Fruit fly (Drosophila melanogaster) whole organism, pupa: ENCODE results near the gene CG12155.

Source experiments
- CG10348 ChIP-seq: fragments of 200-800 bp; sonication (Bioruptor generic); IDR thresholded peaks from 2 replicates; pipeline ENCODE4 v1.3.6; 2022; ENCODE audit warnings: missing biosample characterization, missing genetic modification characterization
- CG12605 ChIP-seq: fragments of 200-800 bp; sonication (Bioruptor generic); IDR thresholded peaks from 2 replicates; pipeline ENCODE4 v1.3.6; 2022; ENCODE audit warnings: missing biosample characterization, missing genetic modification characterization
- CG13204 ChIP-seq: fragments of 200-800 bp; sonication (Bioruptor generic); optimal IDR thresholded peaks from 2 replicates; lab custom pipeline; 2018; ENCODE audit warnings: missing biosample characterization, mild to moderate bottlenecking, missing genetic modification characterization, moderate library complexity
- CG14655 ChIP-seq: fragments of 200-800 bp; sonication (Bioruptor generic); optimal IDR thresholded peaks from 3 replicates; lab custom pipeline; 2017; ENCODE audit warnings: mild to moderate bottlenecking, missing biosample characterization, missing genetic modification reagents, missing genetic modification characterization
- CG15710 ChIP-seq: fragments of 200-800 bp; sonication (Bioruptor generic); optimal IDR thresholded peaks from 2 replicates; lab custom pipeline; 2018; ENCODE audit warnings: missing biosample characterization, mild to moderate bottlenecking, missing genetic modification characterization, moderate library complexity
- CG17806 ChIP-seq: fragments of 200-800 bp; sonication (Bioruptor generic); optimal IDR thresholded peaks from 2 replicates; lab custom pipeline; 2018; ENCODE audit warnings: missing biosample characterization, mild to moderate bottlenecking, missing genetic modification characterization, moderate library complexity
- CG32121 ChIP-seq: fragments of 200-800 bp; sonication (Bioruptor generic); IDR thresholded peaks from 2 replicates; pipeline ENCODE4 v1.3.6; 2022; ENCODE audit warnings: missing biosample characterization, missing genetic modification characterization
- CG34367 ChIP-seq: fragments of 200-800 bp; sonication (Bioruptor generic); optimal IDR thresholded peaks from 2 replicates; lab custom pipeline; 2018; ENCODE audit warnings: missing biosample characterization, mild to moderate bottlenecking, missing genetic modification characterization
- CG4496 ChIP-seq: fragments of 200-800 bp; sonication (Bioruptor generic); IDR thresholded peaks from 3 replicates; pipeline ENCODE4 v1.3.6; 2022; ENCODE audit warnings: missing biosample characterization, missing genetic modification characterization
- CG8159 ChIP-seq: fragments of 200-800 bp; sonication (Bioruptor generic); optimal IDR thresholded peaks from 3 replicates; lab custom pipeline; 2018; ENCODE audit warnings: missing biosample characterization, mild to moderate bottlenecking, missing genetic modification characterization, moderate library complexity
- CG8301 ChIP-seq: fragments of 200-800 bp; sonication (Bioruptor generic); optimal IDR thresholded peaks from 2 replicates; lab custom pipeline; 2018; ENCODE audit warnings: missing biosample characterization, mild to moderate bottlenecking, missing genetic modification characterization
- CG9948 ChIP-seq: fragments of 200-800 bp; sonication (Bioruptor generic); optimal IDR thresholded peaks from 2 replicates; lab custom pipeline; 2018; ENCODE audit warnings: missing biosample characterization, mild to moderate bottlenecking, missing genetic modification characterization, moderate library complexity
- D1 ChIP-seq: fragments of 200-800 bp; sonication (Bioruptor generic); optimal IDR thresholded peaks from 2 replicates; lab custom pipeline; 2018; ENCODE audit warnings: missing biosample characterization, mild to moderate bottlenecking, missing genetic modification characterization, moderate library complexity
- EcR ChIP-seq: fragments of 200-800 bp; sonication (Bioruptor generic); optimal IDR thresholded peaks from 3 replicates; lab custom pipeline; 2019; ENCODE audit warnings: missing biosample characterization, missing genetic modification characterization, mild to moderate bottlenecking, moderate library complexity, missing genetic modification reagents
- Ets98B ChIP-seq: fragments of 200-800 bp; sonication (Bioruptor generic); IDR thresholded peaks from 2 replicates; pipeline ENCODE4 v1.3.6; 2022; ENCODE audit warnings: missing biosample characterization, missing genetic modification characterization
- Pif1A ChIP-seq: fragments of 200-800 bp; sonication (Bioruptor generic); optimal IDR thresholded peaks from 3 replicates; lab custom pipeline; 2016; ENCODE audit warnings: missing biosample characterization, missing genetic modification characterization
- Pif1B ChIP-seq: fragments of 200-800 bp; sonication (Bioruptor generic); optimal IDR thresholded peaks from 3 replicates; lab custom pipeline; 2016; ENCODE audit warnings: missing biosample characterization, missing genetic modification characterization
- Snoo ChIP-seq: fragments of 200-800 bp; sonication (Bioruptor generic); optimal IDR thresholded peaks from 3 replicates; lab custom pipeline; 2017; ENCODE audit warnings: missing biosample characterization, mild to moderate bottlenecking, missing genetic modification characterization, inconsistent platforms
- fd96Ca ChIP-seq: fragments of 200-800 bp; sonication (Bioruptor generic); IDR thresholded peaks from 3 replicates; pipeline ENCODE4 v1.3.6; 2022; ENCODE audit warnings: missing biosample characterization, missing genetic modification characterization
- gl ChIP-seq: fragments of 200-800 bp; sonication (Bioruptor generic); optimal IDR thresholded peaks from 2 replicates; lab custom pipeline; 2018; ENCODE audit warnings: missing biosample characterization, mild to moderate bottlenecking, missing genetic modification characterization
- rn ChIP-seq: fragments of 200-800 bp; sonication (Bioruptor generic); IDR thresholded peaks from 2 replicates; pipeline ENCODE4 v1.3.6; 2022; ENCODE audit warnings: missing biosample characterization, missing genetic modification characterization

Gene CG12155

DNA sequence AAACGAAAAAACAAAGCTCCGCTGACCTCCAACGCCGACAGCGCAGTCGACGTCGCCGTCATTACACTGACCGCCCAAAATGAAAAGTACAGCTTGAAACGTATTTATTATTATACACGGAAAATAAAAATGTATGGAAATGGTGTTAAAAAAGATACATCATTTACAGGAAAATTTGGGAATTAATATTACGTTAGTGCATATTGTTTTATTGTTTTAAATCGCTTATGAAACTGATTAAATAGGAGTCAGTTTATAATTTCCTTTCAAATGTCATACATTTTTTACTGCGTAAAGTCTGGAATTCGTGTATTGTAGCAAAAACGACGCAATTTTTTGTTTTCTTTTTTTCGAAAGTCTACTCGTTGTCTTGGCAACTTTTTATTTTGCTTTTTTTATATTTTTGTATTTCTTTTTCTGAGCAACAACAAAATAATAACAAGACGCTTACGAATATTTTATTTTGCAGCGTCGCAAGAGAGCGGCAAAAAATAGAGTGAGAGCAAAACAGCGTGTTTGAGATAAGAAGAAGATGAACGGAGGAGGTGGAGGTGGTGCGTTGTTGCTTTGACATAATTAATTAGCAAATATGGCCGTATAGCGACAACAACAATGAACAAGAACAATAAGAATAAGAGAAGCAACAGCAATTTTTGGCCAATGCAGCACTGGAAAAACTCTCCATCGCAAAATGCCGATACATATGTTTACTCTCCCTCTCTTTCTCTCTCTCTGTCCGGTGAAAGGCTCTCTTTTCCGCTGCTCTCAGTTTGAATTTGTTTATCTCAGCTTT is 36.4 kb upstream of the CG12155 start:
- TF ChIP-seq CG12605 = peak; percentile 94
- peak; percentile 80 for TF ChIP-seq CG14655 (GFP tag; lab: Kevin White, UChicago)
- no peak for TF ChIP-seq rn (GFP tag; lab: Robert Waterston, UW)
- peak; percentile 71; the same call in 1 of the 2 replicates for TF ChIP-seq Ets98B (GFP tag; lab: Robert Waterston, UW)
- TF ChIP-seq Pif1B (GFP tag; lab: Kevin White, UChicago) = peak; percentile 85
- peak; percentile 82; the same call in 2 of the 3 replicates for TF ChIP-seq CG4496
- peak; percentile 1 for TF ChIP-seq EcR (GFP tag; lab: Kevin White, UChicago)
- peak; percentile 88 for TF ChIP-seq Pif1A
- peak; percentile 79 for TF ChIP-seq CG32121
- peak; percentile 82 for TF ChIP-seq CG17806 (tag; lab: Kevin White, UChicago)
- 0 out of 2 replicates have a peak, but pooled peaks have one; percentile 28 for TF ChIP-seq CG10348
- peak; percentile 75 for TF ChIP-seq CG8301 (tag; lab: Kevin White, UChicago)
- TF ChIP-seq CG15710 (tag; lab: Kevin White, UChicago) = peak; percentile 85
- TF ChIP-seq D1 = peak; percentile 87
- TF ChIP-seq CG13204 (GFP tag; lab: Kevin White, UChicago) = peak; percentile 85
- TF ChIP-seq fd96Ca (GFP tag; lab: Robert Waterston, UW) = no peak; the same call in 2 of the 3 replicates
- TF ChIP-seq CG8159 (tag; lab: Kevin White, UChicago) = peak; percentile 90
- peak; percentile 85 for TF ChIP-seq CG9948 (tag; lab: Kevin White, UChicago)
- peak; percentile 83 for TF ChIP-seq Snoo (tag; lab: Kevin White, UChicago)
- TF ChIP-seq gl (tag; lab: Kevin White, UChicago) = peak; percentile 96
- peak; percentile 88 for TF ChIP-seq CG34367 (tag; lab: Kevin White, UChicago)

DNA sequence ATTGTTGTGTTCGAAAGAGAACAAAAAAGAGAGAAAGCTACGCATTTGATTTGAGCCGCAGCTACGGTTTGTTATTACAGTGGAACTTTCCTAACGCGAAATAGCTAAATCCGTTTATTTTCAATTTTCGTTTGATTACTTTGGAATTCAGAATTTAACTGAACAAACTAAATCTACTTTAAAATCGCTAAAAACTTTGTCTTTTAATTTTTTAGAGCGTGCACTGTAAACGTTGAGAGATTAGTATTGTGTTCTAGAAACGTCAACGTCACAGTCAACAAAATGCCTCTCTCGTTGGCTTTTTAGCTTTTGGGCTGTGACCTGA is 35.9 kb upstream of the CG12155 start:
- TF ChIP-seq Ets98B (GFP tag; lab: Robert Waterston, UW) = peak; percentile 87
- TF ChIP-seq CG4496 = peak; percentile 86
- peak; percentile 51 for TF ChIP-seq CG17806 (tag; lab: Kevin White, UChicago)
- peak; percentile 25 for TF ChIP-seq CG9948 (tag; lab: Kevin White, UChicago)
- TF ChIP-seq CG8301 (tag; lab: Kevin White, UChicago) = peak; percentile 67
- peak; percentile 49; the same call in 1 of the 2 replicates for TF ChIP-seq rn (GFP tag; lab: Robert Waterston, UW)
- no peak for TF ChIP-seq gl (tag; lab: Kevin White, UChicago)
- peak; percentile 45 for TF ChIP-seq Snoo (tag; lab: Kevin White, UChicago)
- TF ChIP-seq CG12605 = peak; percentile 74
- peak; percentile 23 for TF ChIP-seq CG8159 (tag; lab: Kevin White, UChicago)
- no peak for TF ChIP-seq Pif1B (GFP tag; lab: Kevin White, UChicago)
- peak; percentile 65 for TF ChIP-seq CG14655 (GFP tag; lab: Kevin White, UChicago)
- TF ChIP-seq D1 = no peak
- TF ChIP-seq CG32121 = peak; percentile 86
- no peak for TF ChIP-seq CG10348
- peak; percentile 46 for TF ChIP-seq CG34367 (tag; lab: Kevin White, UChicago)
- TF ChIP-seq CG15710 (tag; lab: Kevin White, UChicago) = peak; percentile 33
- TF ChIP-seq fd96Ca (GFP tag; lab: Robert Waterston, UW) = peak; percentile 73
- no peak for TF ChIP-seq CG13204 (GFP tag; lab: Kevin White, UChicago)
- TF ChIP-seq EcR (GFP tag; lab: Kevin White, UChicago) = no peak
- peak; percentile 48 for TF ChIP-seq Pif1A

DNA sequence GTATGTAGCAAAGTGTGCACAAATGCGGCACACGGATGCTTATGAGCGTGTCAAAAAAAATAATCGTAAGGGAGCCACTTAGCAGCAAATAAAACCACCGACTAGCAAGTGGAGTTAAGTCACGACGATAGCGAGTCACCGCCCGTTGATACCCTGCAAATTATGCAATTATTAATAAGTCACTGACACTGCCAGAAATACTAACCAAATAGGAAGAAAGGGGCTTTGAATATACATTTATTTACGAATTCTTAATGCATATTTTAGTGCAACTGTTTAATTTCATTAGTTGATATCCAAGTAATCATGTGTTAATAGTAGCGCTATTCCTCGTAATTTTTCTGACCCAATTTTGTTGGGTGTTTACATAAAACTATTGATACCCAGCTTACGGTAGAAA is 35.1 kb upstream of the CG12155 start:
- TF ChIP-seq CG12605 (no peak), CG17806 (tag; lab: Kevin White, UChicago) (no peak), Ets98B (GFP tag; lab: Robert Waterston, UW) (peak; percentile 17; the same call in 1 of the 2 replicates), CG32121 (0 out of 2 replicates have a peak, but pooled peaks have one; percentile 31)

DNA sequence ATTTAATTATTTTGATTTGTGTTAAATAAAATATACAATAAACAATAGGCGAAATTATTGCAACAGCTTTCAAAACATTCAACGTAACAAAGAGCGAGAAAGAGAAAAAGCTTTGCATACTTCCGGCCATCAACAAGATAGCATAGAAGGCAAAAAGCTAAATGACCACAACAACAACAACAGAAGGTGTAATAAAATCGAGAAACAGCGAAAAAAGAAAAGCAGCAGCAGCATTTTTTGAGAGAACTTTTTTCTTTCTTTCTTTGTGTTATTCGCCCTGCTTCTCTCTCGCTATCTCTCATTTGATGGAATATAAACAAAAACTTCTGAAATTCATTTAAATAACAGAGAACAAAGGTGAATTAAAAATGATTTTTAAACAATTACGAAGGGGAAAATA is 34.3 kb upstream of the CG12155 start:
- no peak for TF ChIP-seq EcR (GFP tag; lab: Kevin White, UChicago)
- no peak for TF ChIP-seq CG34367 (tag; lab: Kevin White, UChicago)
- TF ChIP-seq fd96Ca (GFP tag; lab: Robert Waterston, UW) = no peak

DNA sequence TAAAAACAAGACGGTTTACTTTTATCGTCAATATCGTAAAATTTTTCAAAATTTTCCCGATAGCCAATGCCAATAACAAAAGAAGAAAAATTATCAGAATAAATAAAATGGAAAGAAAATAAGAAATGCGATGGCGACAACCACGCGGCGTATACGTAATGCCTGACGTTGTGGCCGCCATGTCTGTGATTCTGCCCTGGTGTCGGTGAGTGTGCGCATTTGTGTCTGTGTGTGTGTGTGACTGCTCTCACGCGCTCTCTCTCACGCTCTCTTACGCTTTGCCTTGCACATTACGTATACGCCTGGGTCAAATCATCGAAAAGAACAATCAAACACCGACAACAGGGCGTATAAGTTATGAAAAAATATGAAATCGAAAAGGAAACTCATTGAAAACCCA is 33.7 kb upstream of the CG12155 start:
- no peak for TF ChIP-seq D1
- peak; percentile 70 for TF ChIP-seq CG12605
- TF ChIP-seq Snoo (tag; lab: Kevin White, UChicago) = peak; percentile 0
- peak; percentile 58 for TF ChIP-seq gl (tag; lab: Kevin White, UChicago)
- no peak for TF ChIP-seq CG10348
- TF ChIP-seq CG8301 (tag; lab: Kevin White, UChicago) = no peak
- peak; percentile 23 for TF ChIP-seq CG34367 (tag; lab: Kevin White, UChicago)
- peak; percentile 40 for TF ChIP-seq CG13204 (GFP tag; lab: Kevin White, UChicago)
- peak; percentile 44 for TF ChIP-seq CG8159 (tag; lab: Kevin White, UChicago)
- TF ChIP-seq CG4496 = peak; percentile 72
- peak; percentile 50; the same call in 1 of the 2 replicates for TF ChIP-seq Ets98B (GFP tag; lab: Robert Waterston, UW)
- TF ChIP-seq CG17806 (tag; lab: Kevin White, UChicago) = peak; percentile 14
- TF ChIP-seq CG15710 (tag; lab: Kevin White, UChicago) = peak; percentile 23
- TF ChIP-seq CG14655 (GFP tag; lab: Kevin White, UChicago) = peak; percentile 22
- no peak for TF ChIP-seq Pif1B (GFP tag; lab: Kevin White, UChicago)
- TF ChIP-seq fd96Ca (GFP tag; lab: Robert Waterston, UW) = no peak
